Worm (Caenorhabditis elegans) whole organism, L1 larva: Measurements from ENCODE around the gene jud-4.

Experiments
- aha-1 ChIP-seq: fragments of 150-350 bp; optimal IDR thresholded peaks from 2 replicates; lab custom pipeline; 2014; ENCODE audit warnings: missing biosample characterization, missing genetic modification characterization
- ama-1 ChIP-seq: fragments of 150-350 bp; optimal IDR thresholded peaks from 2 replicates; lab custom pipeline; 2014
- ceh-8 ChIP-seq: fragments of 200-800 bp; sonication (Bioruptor generic); optimal IDR thresholded peaks from 2 replicates; lab custom pipeline; 2018; ENCODE audit warnings: mild to moderate bottlenecking, missing genetic modification characterization, moderate library complexity, missing compliant biosample characterization
- ceh-88 ChIP-seq: fragments of 200-800 bp; sonication (Bioruptor generic); IDR thresholded peaks from 2 replicates; pipeline ENCODE4 v1.3.6; 2022; ENCODE audit warnings: missing genetic modification characterization, missing compliant biosample characterization
- nhr-11 ChIP-seq: fragments of 150-350 bp; optimal IDR thresholded peaks from 2 replicates; lab custom pipeline; 2014; ENCODE audit warnings: missing biosample characterization, missing genetic modification characterization
- nhr-28 ChIP-seq: fragments of 150-350 bp; optimal IDR thresholded peaks from 2 replicates; lab custom pipeline; 2014; ENCODE audit warnings: missing biosample characterization, missing genetic modification characterization

DNA sequence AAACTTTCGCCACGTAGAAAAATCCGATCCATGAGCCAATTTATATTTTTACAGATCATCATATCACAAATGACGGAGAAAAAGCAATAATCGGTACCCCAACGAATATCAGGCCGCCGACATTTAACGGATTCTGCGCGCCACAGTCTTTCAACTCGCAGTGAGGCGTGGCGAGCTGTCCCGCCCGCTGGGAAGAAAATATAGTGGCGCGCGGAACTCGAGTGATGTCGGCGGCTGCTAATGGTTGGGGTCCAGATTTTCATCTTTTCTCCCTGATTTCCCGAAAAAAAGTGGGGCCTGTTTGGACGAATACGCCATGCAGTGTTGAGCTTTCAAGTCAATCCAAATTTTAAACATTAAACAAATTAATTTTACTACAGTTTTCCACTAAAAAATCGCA lies 5.3 kb upstream of the jud-4 start:
- TF ChIP-seq ceh-8 (GFP tag; lab: Kevin White, UChicago) (no peak), nhr-11 (tag; lab: Kevin White, UChicago) (no peak), nhr-28 (tag; lab: Kevin White, UChicago) (no peak), ama-1 (lab: Kevin White, UChicago) (no peak), aha-1 (tag; lab: Kevin White, UChicago) (no peak), ceh-88 (GFP tag; lab: Robert Waterston, UW) (no peak)
